Fruit fly (Drosophila melanogaster): Measurements from ENCODE around the gene CG8478.
A peak's percentile ranks its signal among the peaks of the same experiment; 100 is the strongest.

CG8478 gene

DNA sequence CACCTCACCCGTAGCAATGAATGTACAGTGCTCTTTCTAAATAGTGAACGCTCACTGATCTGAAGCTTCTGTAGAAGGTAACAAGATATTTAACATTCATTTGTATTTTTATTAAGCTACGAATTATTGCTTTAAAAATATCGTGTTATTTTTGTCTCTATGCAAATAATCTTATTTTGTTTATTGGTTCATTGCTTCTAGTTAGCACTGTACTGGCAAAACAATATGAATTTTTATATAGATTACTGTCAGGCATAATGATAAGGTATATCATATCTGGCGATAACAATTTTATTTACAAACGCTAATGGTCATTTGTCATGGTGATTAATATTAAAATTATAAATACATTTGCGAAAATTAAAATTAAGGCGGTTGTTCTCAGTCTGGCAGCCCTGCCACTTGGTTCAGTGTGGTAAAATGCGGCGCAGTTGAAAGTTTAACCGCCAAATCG lies 8.1 kb downstream of the CG8478 start, which contains the start of gene CG9471 (continued):
- TF ChIP-seq danr (GFP tag; IDR thresholded peaks at IDR 0.05) (peak; percentile 74), nmo (GFP tag; optimal IDR thresholded peaks at IDR 0.05) (peak; percentile 92), chinmo (GFP tag; IDR thresholded peaks at IDR 0.05; ENCODE audit: partially characterized antibody) (no peak), hkb (optimal IDR thresholded peaks at IDR 0.05) (no peak), hkb (GFP tag; IDR thresholded peaks at IDR 0.05) (peak; percentile 95), da (GFP tag; optimal IDR thresholded peaks at IDR 0.05) (peak; percentile 61), CG7357 (GFP tag; IDR thresholded peaks at IDR 0.05) (peak; percentile 83), YL-1 (GFP tag; optimal IDR thresholded peaks at IDR 0.05) (peak; percentile 63), dysf (GFP tag; IDR thresholded peaks at IDR 0.05) (peak; percentile 94), gcm (GFP tag; optimal IDR thresholded peaks at IDR 0.05) (peak; percentile 94), pum (GFP tag; optimal IDR thresholded peaks at IDR 0.05) (peak; percentile 88), schlank (tag; optimal IDR thresholded peaks at IDR 0.05) (peak; percentile 84), CG12942 (GFP tag; optimal IDR thresholded peaks at IDR 0.05) (peak; percentile 88), mld (GFP tag; IDR thresholded peaks at IDR 0.05; ENCODE audit: partially characterized antibody) (no peak), Optix (GFP tag; IDR thresholded peaks at IDR 0.05) (peak; percentile 48; the same call in 1 of the 3 replicates), scrt (GFP tag; optimal IDR thresholded peaks at IDR 0.05) (peak; percentile 80), CG9609 (GFP tag; optimal IDR thresholded peaks at IDR 0.05) (peak; percentile 84), ro (GFP tag; IDR thresholded peaks at IDR 0.05) (peak; percentile 74), Oaz (GFP tag; IDR thresholded peaks at IDR 0.05) (peak; percentile 80), CG10565 (GFP tag; optimal IDR thresholded peaks at IDR 0.05) (peak; percentile 64), tll (GFP tag; optimal IDR thresholded peaks at IDR 0.05) (no peak), Gug (GFP tag; IDR thresholded peaks at IDR 0.05) (peak; percentile 89), CG12219 (GFP tag; optimal IDR thresholded peaks at IDR 0.05) (peak; percentile 86), CG10462 (GFP tag; optimal IDR thresholded peaks at IDR 0.05) (peak; percentile 83), Kr (GFP tag; optimal IDR thresholded peaks at IDR 0.05) (no peak), unpg (GFP tag; optimal IDR thresholded peaks at IDR 0.05) (peak; percentile 94), ase (GFP tag; IDR thresholded peaks at IDR 0.05) (peak; percentile 91), CG11093 (GFP tag; IDR thresholded peaks at IDR 0.05) (peak; percentile 88), disco-r (GFP tag; optimal IDR thresholded peaks at IDR 0.05) (peak; percentile 43), wdn (GFP tag; IDR thresholded peaks at IDR 0.05) (peak; percentile 89), pb (GFP tag; optimal IDR thresholded peaks at IDR 0.05) (peak; percentile 73), rib (GFP tag; IDR thresholded peaks at IDR 0.05) (peak; percentile 81), Dek (tag; optimal IDR thresholded peaks at IDR 0.05) (peak; percentile 90), sna (GFP tag; IDR thresholded peaks at IDR 0.05; ENCODE audit: partially characterized antibody) (no peak), fd3F (GFP tag; optimal IDR thresholded peaks at IDR 0.05) (peak; percentile 89), C15 (GFP tag; IDR thresholded peaks at IDR 0.05) (peak; percentile 71; the same call in 1 of the 3 replicates), CG15073 (GFP tag; optimal IDR thresholded peaks at IDR 0.05) (peak; percentile 31), Usf (GFP tag; optimal IDR thresholded peaks at IDR 0.05) (peak; percentile 73), CG9797 (GFP tag; optimal IDR thresholded peaks at IDR 0.05) (no peak), cg (GFP tag; optimal IDR thresholded peaks at IDR 0.05) (no peak), bbx (GFP tag; IDR thresholded peaks at IDR 0.05; ENCODE audit: partially characterized antibody) (no peak), tio (GFP tag; optimal IDR thresholded peaks at IDR 0.05) (no peak), ewg (GFP tag; optimal IDR thresholded peaks at IDR 0.05) (peak; percentile 69), CG17912 (GFP tag; optimal IDR thresholded peaks at IDR 0.05) (peak; percentile 77), CG33213 (GFP tag; optimal IDR thresholded peaks at IDR 0.05) (peak; percentile 80), ERR (GFP tag; optimal IDR thresholded peaks at IDR 0.05) (peak; percentile 90), CG15601 (tag; optimal IDR thresholded peaks at IDR 0.05) (peak; percentile 87), CG7987 (GFP tag; optimal IDR thresholded peaks at IDR 0.05) (peak; percentile 80), CG8478 (optimal IDR thresholded peaks at IDR 0.05) (no peak), ab (GFP tag; optimal IDR thresholded peaks at IDR 0.05) (peak; percentile 43), dati (GFP tag; IDR thresholded peaks at IDR 0.05) (peak; percentile 81)

All from whole organism, embryonic.